Worm (Caenorhabditis elegans): ENCODE data around the gene R07C12.1.
"Not testable (repeated sequence)": the region's sequence is repeated elsewhere in the genome, so short reads cannot be mapped to it uniquely, and the experiment has no call there.

DNA sequence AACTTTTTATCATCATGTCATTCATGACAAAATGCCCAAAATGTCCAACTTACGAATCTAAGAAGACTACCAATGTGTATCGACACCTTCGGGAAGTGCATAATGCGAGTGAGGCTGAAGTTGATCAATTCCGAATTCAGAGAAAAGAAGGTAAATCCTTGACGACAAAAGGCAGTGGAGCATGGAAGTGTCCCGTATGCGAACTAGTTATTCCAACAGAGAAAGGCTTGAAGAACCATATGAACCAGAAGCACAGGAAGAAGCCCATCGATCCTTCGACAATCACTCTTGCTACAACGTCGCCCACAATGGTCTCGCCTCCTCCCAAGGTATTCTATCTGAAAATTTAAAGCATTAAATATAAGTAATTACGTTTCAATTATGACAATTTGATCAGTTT lies 33.8 kb downstream of the R07C12.1 start, which contains the start of gene K08D10.11:
- not testable (repeated sequence) for TF ChIP-seq pqm-1 (tag; optimal IDR thresholded peaks at IDR 0.05); snpc-4 (tag; optimal IDR thresholded peaks at IDR 0.05); elt-2 (tag; optimal IDR thresholded peaks at IDR 0.05); aly-2 (tag; optimal IDR thresholded peaks at IDR 0.05); mef-2 (tag; optimal IDR thresholded peaks at IDR 0.05); lin-13 (GFP tag; optimal IDR thresholded peaks at IDR 0.05); rnt-1 (tag; optimal IDR thresholded peaks at IDR 0.05); alr-1 (tag; optimal IDR thresholded peaks at IDR 0.05; ENCODE audit: borderline replicate concordance); nhr-11 (tag; optimal IDR thresholded peaks at IDR 0.05); ama-1 (optimal IDR thresholded peaks at IDR 0.05)
